Worm (Caenorhabditis elegans) whole organism, early embryonic: ENCODE measurements around the gene C03H5.3.

Source experiments
- B0310.2 ChIP-seq: sonication (generic microtip); optimal IDR thresholded peaks from 2 replicates; lab custom pipeline; 2016; ENCODE audit warnings: mild to moderate bottlenecking, missing genetic modification characterization, missing compliant biosample characterization
- F13C5.2 ChIP-seq: sonication (generic microtip); optimal IDR thresholded peaks from 2 replicates; lab custom pipeline; 2017; ENCODE audit warnings: mild to moderate bottlenecking, missing genetic modification characterization, inconsistent platforms, missing compliant biosample characterization
- aly-1 ChIP-seq: sonication (generic microtip); optimal IDR thresholded peaks from 2 replicates; lab custom pipeline; 2016; ENCODE audit warnings: missing genetic modification characterization, missing compliant biosample characterization
- ama-1 ChIP-seq: fragments of 150-350 bp; optimal IDR thresholded peaks from 2 replicates; lab custom pipeline; 2014
- ceh-13 ChIP-seq: fragments of 200-800 bp; sonication (Bioruptor generic); optimal IDR thresholded peaks from 2 replicates; lab custom pipeline; 2018; ENCODE audit warnings: mild to moderate bottlenecking, missing genetic modification characterization, missing compliant biosample characterization
- ceh-36 ChIP-seq: sonication (generic microtip); optimal IDR thresholded peaks from 2 replicates; lab custom pipeline; 2016; ENCODE audit warnings: missing genetic modification characterization, inconsistent platforms, missing compliant biosample characterization
- ets-7 ChIP-seq: sonication (generic microtip); optimal IDR thresholded peaks from 2 replicates; lab custom pipeline; 2016; ENCODE audit warnings: missing genotype, missing genetic modification characterization, missing compliant biosample characterization
- flt-1 ChIP-seq: fragments of 200-800 bp; sonication (Bioruptor generic); IDR thresholded peaks from 2 replicates; pipeline ENCODE4 v1.3.6; 2022; ENCODE audit warnings: missing genetic modification characterization, missing compliant biosample characterization
- hmbx-1 ChIP-seq: sonication (generic microtip); optimal IDR thresholded peaks from 2 replicates; lab custom pipeline; 2016; ENCODE audit warnings: mild to moderate bottlenecking, missing genetic modification characterization, missing compliant biosample characterization
- hmg-4 ChIP-seq: fragments of 200-800 bp; sonication (Bioruptor generic); optimal IDR thresholded peaks from 2 replicates; lab custom pipeline; 2018; ENCODE audit warnings: mild to moderate bottlenecking, missing genetic modification characterization, missing compliant biosample characterization
- hnd-1 ChIP-seq: sonication (generic microtip); optimal IDR thresholded peaks from 2 replicates; lab custom pipeline; 2016; ENCODE audit warnings: missing genetic modification characterization, missing compliant biosample characterization
- pes-1 ChIP-seq: fragments of 200-800 bp; sonication (Bioruptor generic); IDR thresholded peaks from 2 replicates; pipeline ENCODE4 v1.3.6; 2022; ENCODE audit warnings: missing genetic modification reagents, missing genetic modification characterization, missing compliant biosample characterization
- scrt-1 ChIP-seq: fragments of 200-800 bp; sonication (Bioruptor generic); IDR thresholded peaks from 2 replicates; pipeline ENCODE4 v1.3.6; 2022; ENCODE audit warnings: missing genetic modification characterization, missing compliant biosample characterization
- sea-1 ChIP-seq: fragments of 200-800 bp; sonication (Bioruptor generic); conservative IDR thresholded peaks from 2 replicates; pipeline ENCODE4 v1.3.6; 2022; ENCODE audit warnings: missing genetic modification characterization, missing compliant biosample characterization
- tbx-11 ChIP-seq: fragments of 200-800 bp; sonication (Bioruptor generic); IDR thresholded peaks from 2 replicates; pipeline ENCODE4 v1.3.6; 2022; ENCODE audit warnings: missing genetic modification characterization, missing compliant biosample characterization
- tbx-37 ChIP-seq: fragments of 200-800 bp; sonication (Bioruptor generic); conservative IDR thresholded peaks from 2 replicates; pipeline ENCODE4 v1.3.6; 2022; ENCODE audit warnings: missing genetic modification reagents, missing genetic modification characterization, missing compliant biosample characterization
- tra-4 ChIP-seq: sonication (generic microtip); optimal IDR thresholded peaks from 2 replicates; lab custom pipeline; 2017; ENCODE audit warnings: missing genetic modification characterization, missing compliant biosample characterization

Gene C03H5.3

ce11 chrII:354494-354893 is 31.4 kb upstream of the C03H5.3 start:
- no peak for TF ChIP-seq tbx-11
- no peak for TF ChIP-seq tra-4 (tag; lab: Kevin White, UChicago)
- no peak for TF ChIP-seq tbx-37
- no peak for TF ChIP-seq ama-1 (lab: Kevin White, UChicago)
- TF ChIP-seq pes-1, result no peak
- no peak for TF ChIP-seq F13C5.2
- no peak for TF ChIP-seq hnd-1
- no peak for TF ChIP-seq hmg-4
- TF ChIP-seq ets-7 (tag; lab: Kevin White, UChicago), result no peak
- no peak for TF ChIP-seq ceh-36 (tag; lab: Kevin White, UChicago)
- TF ChIP-seq ceh-13 (GFP tag; lab: Kevin White, UChicago), result no peak
- TF ChIP-seq aly-1 (tag; lab: Kevin White, UChicago), result no peak

ce11 chrII:356969-357368 is 28.9 kb upstream of the C03H5.3 start, which contains the start of gene dmsr-4:
TSS of gene dmsr-4 (minus strand) at chrII:357069.
- TF ChIP-seq B0310.2 (tag; lab: Kevin White, UChicago), result no peak
- no peak for TF ChIP-seq ama-1 (lab: Kevin White, UChicago)
- no peak for TF ChIP-seq hmbx-1 (tag; lab: Kevin White, UChicago)
- TF ChIP-seq scrt-1, result no peak
- TF ChIP-seq tbx-37, result no peak
- no peak for TF ChIP-seq hmg-4
- no peak for TF ChIP-seq sea-1 (GFP tag; lab: Robert Waterston, UW)
- no peak for TF ChIP-seq F13C5.2
- TF ChIP-seq pes-1, result no peak
- no peak for TF ChIP-seq ceh-36 (tag; lab: Kevin White, UChicago)
- no peak for TF ChIP-seq aly-1 (tag; lab: Kevin White, UChicago)
- TF ChIP-seq ets-7 (tag; lab: Kevin White, UChicago), result no peak
- no peak for TF ChIP-seq tra-4 (tag; lab: Kevin White, UChicago)

- TF ChIP-seq hnd-1 (no peak), ceh-36 (tag; lab: Kevin White, UChicago) (no peak), ceh-13 (GFP tag; lab: Kevin White, UChicago) (no peak), ets-7 (tag; lab: Kevin White, UChicago) (no peak), F13C5.2 (no peak), tbx-11 (no peak), sea-1 (GFP tag; lab: Robert Waterston, UW) (no peak), hmg-4 (no peak), tra-4 (tag; lab: Kevin White, UChicago) (no peak), hmbx-1 (tag; lab: Kevin White, UChicago) (no peak), tbx-37 (no peak), aly-1 (tag; lab: Kevin White, UChicago) (no peak), flt-1 (no peak), scrt-1 (no peak), pes-1 (no peak), B0310.2 (tag; lab: Kevin White, UChicago) (no peak), ama-1 (lab: Kevin White, UChicago) (no peak)
Observed at ce11 chrII:367455-367854, 18.4 kb upstream of the C03H5.3 start, which contains the start of gene ptr-3. TSS of gene ptr-3 (minus strand) at chrII:367555.

- no peak for TF ChIP-seq aly-1 (tag; lab: Kevin White, UChicago)
- no peak for TF ChIP-seq tbx-11
- no peak for TF ChIP-seq tra-4 (tag; lab: Kevin White, UChicago)
- TF ChIP-seq tbx-37, result no peak
- no peak for TF ChIP-seq hmbx-1 (tag; lab: Kevin White, UChicago)
- no peak for TF ChIP-seq flt-1
- TF ChIP-seq ceh-36 (tag; lab: Kevin White, UChicago), result no peak
- no peak for TF ChIP-seq scrt-1
- no peak for TF ChIP-seq sea-1 (GFP tag; lab: Robert Waterston, UW)
- no peak for TF ChIP-seq ama-1 (lab: Kevin White, UChicago)
- TF ChIP-seq pes-1, result no peak
- TF ChIP-seq hmg-4, result no peak
- TF ChIP-seq ets-7 (tag; lab: Kevin White, UChicago), result no peak
- TF ChIP-seq ceh-13 (GFP tag; lab: Kevin White, UChicago), result no peak
- TF ChIP-seq B0310.2 (tag; lab: Kevin White, UChicago), result no peak
- TF ChIP-seq hnd-1, result no peak
- TF ChIP-seq F13C5.2, result no peak
Observed at ce11 chrII:370394-370793, 15.5 kb upstream of the C03H5.3 start.

ce11 chrII:371549-371948 is 14.3 kb upstream of the C03H5.3 start:
- TF ChIP-seq hmg-4 (no peak), aly-1 (tag; lab: Kevin White, UChicago) (no peak), hmbx-1 (tag; lab: Kevin White, UChicago) (no peak), pes-1 (no peak), tbx-37 (no peak), B0310.2 (tag; lab: Kevin White, UChicago) (no peak), scrt-1 (no peak), sea-1 (GFP tag; lab: Robert Waterston, UW) (no peak), ets-7 (tag; lab: Kevin White, UChicago) (no peak), tra-4 (tag; lab: Kevin White, UChicago) (no peak), flt-1 (no peak), ama-1 (lab: Kevin White, UChicago) (no peak), hnd-1 (no peak), ceh-36 (tag; lab: Kevin White, UChicago) (no peak), F13C5.2 (no peak), ceh-13 (GFP tag; lab: Kevin White, UChicago) (no peak), tbx-11 (no peak)

ce11 chrII:372235-372634 is 13.7 kb upstream of the C03H5.3 start:
- TF ChIP-seq hmbx-1 (tag; lab: Kevin White, UChicago), result no peak
- TF ChIP-seq F13C5.2, result no peak
- TF ChIP-seq ama-1 (lab: Kevin White, UChicago), result no peak
- no peak for TF ChIP-seq hnd-1
- no peak for TF ChIP-seq aly-1 (tag; lab: Kevin White, UChicago)
- TF ChIP-seq tra-4 (tag; lab: Kevin White, UChicago), result no peak
- no peak for TF ChIP-seq tbx-37
- no peak for TF ChIP-seq sea-1 (GFP tag; lab: Robert Waterston, UW)
- TF ChIP-seq scrt-1, result no peak
- no peak for TF ChIP-seq ets-7 (tag; lab: Kevin White, UChicago)
- TF ChIP-seq ceh-36 (tag; lab: Kevin White, UChicago), result no peak
- no peak for TF ChIP-seq tbx-11
- TF ChIP-seq ceh-13 (GFP tag; lab: Kevin White, UChicago), result no peak
- TF ChIP-seq pes-1, result no peak
- no peak for TF ChIP-seq flt-1
- TF ChIP-seq B0310.2 (tag; lab: Kevin White, UChicago), result no peak

- no peak for TF ChIP-seq ceh-13 (GFP tag; lab: Kevin White, UChicago)
- no peak for TF ChIP-seq tbx-11
- TF ChIP-seq hmg-4, result no peak
- TF ChIP-seq tbx-37, result no peak
- no peak for TF ChIP-seq hmbx-1 (tag; lab: Kevin White, UChicago)
- no peak for TF ChIP-seq hnd-1
- TF ChIP-seq scrt-1, result no peak
- no peak for TF ChIP-seq flt-1
- no peak for TF ChIP-seq tra-4 (tag; lab: Kevin White, UChicago)
- TF ChIP-seq sea-1 (GFP tag; lab: Robert Waterston, UW), result no peak
Observed at ce11 chrII:374950-375349, 10.9 kb upstream of the C03H5.3 start, which contains the start of gene C03H5.4. TSS of gene C03H5.4 (plus strand) at chrII:375250.
